Worm (Caenorhabditis elegans): ENCODE data around the gene rsp-2.

DNA sequence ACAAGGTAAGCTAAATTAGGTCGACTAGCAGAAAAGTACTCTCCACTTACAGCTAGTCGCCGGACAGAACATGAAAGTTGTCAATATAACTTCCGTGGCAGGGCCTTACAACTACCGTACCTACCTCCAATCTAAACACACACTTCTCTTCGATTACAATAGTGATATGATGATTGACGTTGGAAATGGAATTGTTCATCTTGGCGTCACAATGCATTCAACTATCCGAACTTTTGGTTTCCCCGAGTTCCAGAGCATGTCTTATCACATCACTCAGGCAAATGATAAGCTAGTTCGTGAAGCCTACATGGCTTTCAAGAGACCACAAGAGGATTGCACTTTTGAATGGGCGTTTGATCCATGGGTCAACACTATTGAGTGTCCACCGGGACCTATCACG, 25.4 kb downstream of the rsp-2 start:
- no peak for TF ChIP-seq nhr-90 (tag; optimal IDR thresholded peaks at IDR 0.05; ENCODE audit: poor library complexity)
- no peak for TF ChIP-seq mef-2 (tag; optimal IDR thresholded peaks at IDR 0.05)
- no peak for TF ChIP-seq pqm-1 (tag; optimal IDR thresholded peaks at IDR 0.05)
